Worm (Caenorhabditis elegans): Measurements from ENCODE around the gene gtap-1.

gtap-1 gene

ce11 chrII:5801075-5801474 is 32.0 kb downstream of the gtap-1 start, which contains the start of the genes K05F1.9 and K05F1.1:
TSS of gene K05F1.9 (minus strand) at chrII:5801175.
TSS of gene K05F1.1 (plus strand) at chrII:5801382.
- TF ChIP-seq lir-3 (tag; optimal IDR thresholded peaks at IDR 0.05) (no peak), set-16 (GFP tag; IDR thresholded peaks at IDR 0.05) (no peak)

- TF ChIP-seq zag-1 (tag; optimal IDR thresholded peaks at IDR 0.05) (no peak), arid-1 (GFP tag; conservative IDR thresholded peaks at IDR 0.05) (no peak), fkh-10 (GFP tag; optimal IDR thresholded peaks at IDR 0.05) (no peak), lin-13 (GFP tag; optimal IDR thresholded peaks at IDR 0.05) (no peak), Y105C5A.15 (GFP tag; IDR thresholded peaks at IDR 0.05) (no peak), daf-8 (GFP tag; IDR thresholded peaks at IDR 0.05) (no peak), F37D6.2 (tag; optimal IDR thresholded peaks at IDR 0.05) (no peak), ceh-28 (tag; optimal IDR thresholded peaks at IDR 0.05) (no peak), mxl-3 (GFP tag; optimal IDR thresholded peaks at IDR 0.05) (no peak), F44E2.7 (GFP tag; IDR thresholded peaks at IDR 0.05) (no peak), daf-12 (tag; optimal IDR thresholded peaks at IDR 0.05) (no peak), tag-97 (GFP tag; IDR thresholded peaks at IDR 0.05) (no peak), nhr-48 (tag; optimal IDR thresholded peaks at IDR 0.05) (no peak), nhr-102 (tag; optimal IDR thresholded peaks at IDR 0.05) (no peak), zfp-2 (tag; optimal IDR thresholded peaks at IDR 0.05) (no peak), saeg-2 (GFP tag; IDR thresholded peaks at IDR 0.05) (no peak), madf-5 (GFP tag; IDR thresholded peaks at IDR 0.05) (no peak), nhr-41 (GFP tag; IDR thresholded peaks at IDR 0.05) (no peak)
Observed at ce11 chrII:5799553-5799952, 33.5 kb downstream of the gtap-1 start, which contains the start of gene K05F1.8. TSS of gene K05F1.8 (minus strand) at chrII:5799653.

- TF ChIP-seq ZK337.2 (GFP tag; IDR thresholded peaks at IDR 0.05) (no peak), lin-1 (GFP tag; IDR thresholded peaks at IDR 0.05) (no peak), nhr-11 (tag; optimal IDR thresholded peaks at IDR 0.05) (no peak), ceh-32 (tag; optimal IDR thresholded peaks at IDR 0.05; ENCODE audit: poor library complexity) (no peak), zip-11 (GFP tag; IDR thresholded peaks at IDR 0.05) (no peak), nhr-10 (tag; optimal IDR thresholded peaks at IDR 0.05) (no peak)
Observed at ce11 chrII:5797348-5797977, 35.6 kb downstream of the gtap-1 start, which contains the start of the genes msp-63 and msp-142. TSS of gene msp-63 (minus strand) at chrII:5797448. TSS of gene msp-142 (plus strand) at chrII:5797927.

- TF ChIP-seq attf-4 (tag; optimal IDR thresholded peaks at IDR 0.05), result no peak
- no peak for TF ChIP-seq ceh-28 (tag; optimal IDR thresholded peaks at IDR 0.05)
- no peak for TF ChIP-seq vab-7 (GFP tag; IDR thresholded peaks at IDR 0.05)
- no peak for TF ChIP-seq fos-1 (tag; optimal IDR thresholded peaks at IDR 0.05)
- no peak for TF ChIP-seq F10B5.3 (tag; optimal IDR thresholded peaks at IDR 0.05)
- TF ChIP-seq Y48G9A.11 (GFP tag; IDR thresholded peaks at IDR 0.05), result no peak
- TF ChIP-seq ztf-11 (tag; optimal IDR thresholded peaks at IDR 0.05), result no peak
- no peak for TF ChIP-seq nhr-11 (tag; optimal IDR thresholded peaks at IDR 0.05)
- TF ChIP-seq Y5F2A.4 (GFP tag; optimal IDR thresholded peaks at IDR 0.05), result no peak
- TF ChIP-seq hlh-11 (tag; optimal IDR thresholded peaks at IDR 0.05), result no peak
- no peak for TF ChIP-seq tra-1 (GFP tag; IDR thresholded peaks at IDR 0.05)
- TF ChIP-seq ama-1 (optimal IDR thresholded peaks at IDR 0.05), result no peak
- TF ChIP-seq unc-39 (tag; optimal IDR thresholded peaks at IDR 0.05), result no peak
- TF ChIP-seq mxl-3 (GFP tag; optimal IDR thresholded peaks at IDR 0.05), result no peak
- TF ChIP-seq nhr-6 (tag; optimal IDR thresholded peaks at IDR 0.05), result no peak
Observed at ce11 chrII:5794195-5794594, 38.8 kb downstream of the gtap-1 start, which contains the start of gene acdh-8. TSS of gene acdh-8 (plus strand) at chrII:5794495.
